Fruit fly (Drosophila melanogaster) whole organism, embryonic: ENCODE measurements around the gene Theg.
A peak's percentile ranks its signal among the peaks of the same experiment; 100 is the strongest.

Experiments used
- BEAF-32 ChIP-seq: fragments of 200-800 bp; sonication (Bioruptor generic); optimal IDR thresholded peaks from 3 replicates; lab custom pipeline; 2017; ENCODE audit warnings: missing biosample characterization, missing genetic modification characterization, mild to moderate bottlenecking, moderate library complexity, missing genetic modification reagents
- CG11456 ChIP-seq: fragments of 200-800 bp; sonication (Bioruptor generic); IDR thresholded peaks from 3 replicates; pipeline ENCODE4 v1.3.6; 2022; ENCODE audit warnings: missing biosample characterization, missing genetic modification characterization
- CG11723 ChIP-seq: fragments of 200-800 bp; sonication (Bioruptor generic); optimal IDR thresholded peaks from 2 replicates; lab custom pipeline; 2017; ENCODE audit warnings: missing biosample characterization, mild to moderate bottlenecking, missing genetic modification characterization
- CG12071 ChIP-seq: fragments of 200-800 bp; sonication (Bioruptor generic); optimal IDR thresholded peaks from 3 replicates; lab custom pipeline; 2018; ENCODE audit warnings: missing biosample characterization, mild to moderate bottlenecking, missing genetic modification characterization
- CG1647 ChIP-seq: fragments of 200-800 bp; sonication (Bioruptor generic); optimal IDR thresholded peaks from 3 replicates; lab custom pipeline; 2016; ENCODE audit warnings: missing biosample characterization, missing genetic modification characterization
- CG17612 ChIP-seq: fragments of 200-800 bp; sonication (Bioruptor generic); IDR thresholded peaks from 2 replicates; pipeline ENCODE4 v1.3.6; 2022; ENCODE audit warnings: missing biosample characterization, missing genetic modification characterization
- CG18476 ChIP-seq: fragments of 200-800 bp; sonication (Bioruptor generic); optimal IDR thresholded peaks from 2 replicates; lab custom pipeline; 2016; ENCODE audit warnings: missing biosample characterization, mild to moderate bottlenecking, missing genetic modification characterization
- CG2116 ChIP-seq: fragments of 200-800 bp; sonication (Bioruptor generic); optimal IDR thresholded peaks from 3 replicates; lab custom pipeline; 2018; ENCODE audit warnings: missing biosample characterization, mild to moderate bottlenecking, missing genetic modification characterization
- CG2120 ChIP-seq: fragments of 200-800 bp; sonication (Bioruptor generic); optimal IDR thresholded peaks from 3 replicates; lab custom pipeline; 2016; ENCODE audit warnings: missing biosample characterization, missing genetic modification characterization
- CG2678 ChIP-seq: fragments of 200-800 bp; sonication (Bioruptor generic); optimal IDR thresholded peaks from 3 replicates; lab custom pipeline; 2019; ENCODE audit warnings: missing biosample characterization, mild to moderate bottlenecking, missing genetic modification characterization, moderate library complexity
- CG31365 ChIP-seq: fragments of 200-800 bp; sonication (Bioruptor generic); optimal IDR thresholded peaks from 2 replicates; lab custom pipeline; 2018; ENCODE audit warnings: missing biosample characterization, mild to moderate bottlenecking, missing genetic modification characterization
- CG32772 ChIP-seq: fragments of 200-800 bp; sonication (Bioruptor generic); IDR thresholded peaks from 2 replicates; pipeline ENCODE4 v1.3.6; 2022; ENCODE audit warnings: missing biosample characterization, missing genetic modification characterization
- CG3281 ChIP-seq: fragments of 200-800 bp; sonication (Bioruptor generic); optimal IDR thresholded peaks from 3 replicates; lab custom pipeline; 2017; ENCODE audit warnings: missing biosample characterization, mild to moderate bottlenecking, missing genetic modification characterization
- CG6689 ChIP-seq: fragments of 200-800 bp; sonication (Bioruptor generic); IDR thresholded peaks from 2 replicates; pipeline ENCODE4 v1.3.6; 2022; ENCODE audit warnings: missing biosample characterization, missing genetic modification characterization
- CG8281 ChIP-seq: fragments of 200-800 bp; sonication (Bioruptor generic); optimal IDR thresholded peaks from 2 replicates; lab custom pipeline; 2018; ENCODE audit warnings: missing biosample characterization, mild to moderate bottlenecking, missing genetic modification characterization, moderate library complexity
- CG9215 ChIP-seq: fragments of 200-800 bp; sonication (Bioruptor generic); IDR thresholded peaks from 2 replicates; pipeline ENCODE4 v1.3.6; 2022; ENCODE audit warnings: missing biosample characterization, missing genetic modification characterization
- Chrac-16 ChIP-seq: fragments of 200-800 bp; sonication (Bioruptor generic); optimal IDR thresholded peaks from 3 replicates; lab custom pipeline; 2016; ENCODE audit warnings: missing biosample characterization, missing genetic modification characterization
- CoRest ChIP-seq: fragments of 200-800 bp; sonication (Bioruptor generic); optimal IDR thresholded peaks from 3 replicates; lab custom pipeline; 2018; ENCODE audit warnings: missing biosample characterization, mild to moderate bottlenecking, missing genetic modification characterization, moderate library complexity
- CrebB ChIP-seq: fragments of 200-800 bp; sonication (Bioruptor generic); optimal IDR thresholded peaks from 3 replicates; lab custom pipeline; 2018; ENCODE audit warnings: missing biosample characterization, mild to moderate bottlenecking, missing genetic modification characterization
- Deaf1 ChIP-seq: fragments of 200-800 bp; optimal IDR thresholded peaks from 3 replicates; lab custom pipeline; 2019; ENCODE audit warnings: missing biosample characterization, mild to moderate bottlenecking, missing genetic modification characterization, moderate library complexity
- Dll ChIP-seq: fragments of 200-800 bp; sonication (Bioruptor generic); IDR thresholded peaks from 4 replicates; pipeline ENCODE4 v1.3.6; 2022; ENCODE audit warnings: missing biosample characterization, missing genetic modification characterization; ENCODE audit not compliant: partially characterized antibody
- Doc2 ChIP-seq: fragments of 200-800 bp; sonication (Bioruptor generic); IDR thresholded peaks from 2 replicates; pipeline ENCODE4 v1.3.6; 2022; ENCODE audit warnings: missing biosample characterization, missing genetic modification characterization
- HLH54F ChIP-seq: fragments of 200-800 bp; sonication (Bioruptor generic); optimal IDR thresholded peaks from 3 replicates; lab custom pipeline; 2016; ENCODE audit warnings: missing biosample characterization, missing genetic modification characterization
- Hand ChIP-seq: fragments of 200-800 bp; sonication (Bioruptor generic); optimal IDR thresholded peaks from 2 replicates; lab custom pipeline; 2017; ENCODE audit warnings: mild to moderate bottlenecking, missing biosample characterization, missing genetic modification reagents, missing genetic modification characterization
- MBD-R2 ChIP-seq: fragments of 200-800 bp; sonication (Bioruptor generic); IDR thresholded peaks from 2 replicates; pipeline ENCODE4 v1.3.6; 2022; ENCODE audit warnings: missing biosample characterization, missing genetic modification characterization
- Rx ChIP-seq: fragments of 200-800 bp; sonication (Bioruptor generic); IDR thresholded peaks from 2 replicates; pipeline ENCODE4 v1.3.6; 2022; ENCODE audit warnings: missing biosample characterization, missing genetic modification characterization
- Stat92E ChIP-seq, 3 experiments: fragments of >200 bp in 2 of 3; fragments of 200-800 bp in 1 of 3; sonication (Bioruptor generic) in 1 of 3; optimal IDR thresholded peaks; 2 replicates each; lab custom pipeline; 2017 to 2019; ENCODE audit warnings: missing biosample characterization in 3 of 3, missing genetic modification characterization in 3 of 3, mild to moderate bottlenecking in 1 of 3, moderate library complexity in 1 of 3
- ase ChIP-seq: fragments of 200-800 bp; sonication (Bioruptor generic); IDR thresholded peaks from 3 replicates; pipeline ENCODE4 v1.3.6; 2022; ENCODE audit warnings: missing biosample characterization, missing genetic modification characterization
- cas ChIP-seq: fragments of 200-800 bp; sonication (Bioruptor generic); IDR thresholded peaks from 2 replicates; pipeline ENCODE4 v1.3.6; 2022; ENCODE audit warnings: missing biosample characterization, missing genetic modification characterization
- gsb ChIP-seq: fragments of 200-800 bp; sonication (Bioruptor generic); IDR thresholded peaks from 2 replicates; pipeline ENCODE4 v1.3.6; 2022; ENCODE audit warnings: missing biosample characterization, missing genetic modification characterization
- hbn ChIP-seq: fragments of 200-800 bp; sonication (Bioruptor generic); IDR thresholded peaks from 2 replicates; pipeline ENCODE4 v1.3.6; 2022; ENCODE audit warnings: missing biosample characterization, missing genetic modification characterization; ENCODE audit not compliant: partially characterized antibody
- her ChIP-seq: fragments of 200-800 bp; sonication (Bioruptor generic); optimal IDR thresholded peaks from 2 replicates; lab custom pipeline; 2016; ENCODE audit warnings: missing biosample characterization, missing genetic modification characterization
- hkb ChIP-seq, 2 experiments: fragments of 200-800 bp in 1 of 2; fragments of >200 bp in 1 of 2; sonication (Bioruptor generic) in 1 of 2; IDR thresholded peaks in 1 of 2; optimal IDR thresholded peaks in 1 of 2; 2 replicates each; pipeline versions ENCODE4 v1.3.6 to Lab custom; 2017 to 2022; ENCODE audit warnings: missing biosample characterization in 1 of 2, missing genetic modification characterization in 1 of 2
- hth ChIP-seq: fragments of >200 bp; optimal IDR thresholded peaks from 2 replicates; lab custom pipeline; 2017; ENCODE audit warnings: inconsistent platforms
- lilli ChIP-seq: fragments of 200-800 bp; sonication (Bioruptor generic); optimal IDR thresholded peaks from 3 replicates; lab custom pipeline; 2016; ENCODE audit warnings: missing biosample characterization, missing genetic modification characterization
- maf-S ChIP-seq: fragments of 200-800 bp; sonication (Bioruptor generic); optimal IDR thresholded peaks from 2 replicates; lab custom pipeline; 2016; ENCODE audit warnings: missing biosample characterization, missing genetic modification characterization
- mam ChIP-seq: fragments of 200-800 bp; sonication (Bioruptor generic); optimal IDR thresholded peaks from 3 replicates; lab custom pipeline; 2016; ENCODE audit warnings: missing biosample characterization, missing genetic modification characterization
- nerfin-1 ChIP-seq: fragments of 200-800 bp; sonication (Bioruptor generic); optimal IDR thresholded peaks from 3 replicates; lab custom pipeline; 2019; ENCODE audit warnings: missing biosample characterization, mild to moderate bottlenecking, missing genetic modification characterization, moderate library complexity
- nmo ChIP-seq: fragments of 200-800 bp; sonication (Bioruptor generic); optimal IDR thresholded peaks from 2 replicates; lab custom pipeline; 2018; ENCODE audit warnings: missing biosample characterization, mild to moderate bottlenecking, missing genetic modification characterization, moderate library complexity
- odd ChIP-seq: fragments of 200-800 bp; sonication (Bioruptor generic); optimal IDR thresholded peaks from 2 replicates; lab custom pipeline; 2017; ENCODE audit warnings: missing biosample characterization, mild to moderate bottlenecking, missing genetic modification characterization
- pb ChIP-seq: fragments of 200-800 bp; sonication (Bioruptor generic); optimal IDR thresholded peaks from 3 replicates; lab custom pipeline; 2016; ENCODE audit warnings: missing biosample characterization, missing genetic modification characterization
- phol ChIP-seq: fragments of 200-800 bp; sonication (Bioruptor generic); optimal IDR thresholded peaks from 3 replicates; lab custom pipeline; 2018; ENCODE audit warnings: missing biosample characterization, mild to moderate bottlenecking, missing genetic modification characterization, moderate library complexity
- psq ChIP-seq: fragments of 200-800 bp; sonication (Bioruptor generic); optimal IDR thresholded peaks from 2 replicates; lab custom pipeline; 2017; ENCODE audit warnings: missing biosample characterization, missing genetic modification characterization
- rib ChIP-seq: fragments of 200-800 bp; sonication (Bioruptor generic); IDR thresholded peaks from 2 replicates; pipeline ENCODE4 v1.3.6; 2022; ENCODE audit warnings: missing biosample characterization, missing genetic modification characterization
- tio ChIP-seq: fragments of 200-800 bp; sonication (Bioruptor generic); optimal IDR thresholded peaks from 2 replicates; lab custom pipeline; 2017; ENCODE audit warnings: missing biosample characterization, missing genetic modification characterization, inconsistent platforms
- toy ChIP-seq: fragments of 200-800 bp; sonication (Bioruptor generic); IDR thresholded peaks from 2 replicates; pipeline ENCODE4 v1.3.6; 2022; ENCODE audit warnings: missing biosample characterization, missing genetic modification characterization
- trem ChIP-seq: fragments of 200-800 bp; optimal IDR thresholded peaks from 3 replicates; lab custom pipeline; 2019; ENCODE audit warnings: missing biosample characterization, mild to moderate bottlenecking, missing genetic modification characterization, moderate library complexity
- wor ChIP-seq: fragments of 200-800 bp; sonication (Bioruptor generic); IDR thresholded peaks from 2 replicates; pipeline ENCODE4 v1.3.6; 2022; ENCODE audit warnings: missing biosample characterization, missing genetic modification characterization

The Theg gene

DNA sequence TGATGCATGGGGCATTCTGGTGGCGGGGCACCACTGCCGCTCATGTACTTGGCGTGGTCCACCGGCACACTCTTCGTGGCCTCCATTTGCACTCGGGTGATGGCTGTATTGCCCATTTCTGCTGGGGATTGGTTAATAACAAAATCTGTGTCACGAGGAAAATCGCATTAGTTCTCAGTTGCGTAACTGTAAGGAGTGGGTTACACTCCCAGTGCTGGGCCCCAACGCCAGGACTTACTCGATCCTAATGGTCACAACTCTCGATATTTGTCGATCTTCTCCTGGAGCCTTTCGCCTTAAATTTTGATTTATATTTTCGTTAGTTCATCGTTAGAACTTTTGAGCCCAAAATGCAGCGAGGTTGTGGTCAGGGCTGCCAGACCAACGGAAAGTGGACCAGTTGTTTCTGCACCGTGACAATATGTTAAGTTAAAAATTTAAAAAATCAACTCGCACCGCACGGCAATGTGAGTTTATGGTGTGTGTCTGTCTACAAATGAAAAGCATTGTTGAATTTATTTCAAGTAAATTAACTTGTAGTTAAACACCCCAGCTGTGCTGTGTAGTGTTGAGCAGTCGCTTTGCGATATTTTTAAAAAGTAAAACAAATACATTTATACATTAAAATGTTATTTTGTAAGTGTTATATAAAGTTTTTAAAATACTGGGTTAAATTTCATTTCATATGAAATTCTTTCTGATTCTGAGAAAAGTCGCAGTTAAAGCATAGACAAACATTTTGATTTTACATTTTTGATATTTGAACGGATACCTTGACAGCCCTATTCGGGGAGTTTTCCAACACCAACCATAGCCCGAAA lies 12.6 kb downstream of the Theg start, which contains the start of the genes Cchl and ND-42 (continued):
- TF ChIP-seq CG2116 (GFP tag; lab: Kevin White, UChicago) (peak; percentile 81), CG6689 (GFP tag; lab: Robert Waterston, UW) (peak; percentile 77), tio (GFP tag; lab: Kevin White, UChicago) (no peak), Hand (GFP tag; lab: Kevin White, UChicago) (peak; percentile 72), toy (0 out of 2 replicates have a peak, but pooled peaks have one; percentile 21), hbn (GFP tag; lab: Robert Waterston, UW) (peak; percentile 59; the same call in 1 of the 2 replicates), CG2120 (GFP tag; lab: Kevin White, UChicago) (peak; percentile 82), CG12071 (GFP tag; lab: Kevin White, UChicago) (no peak), cas (GFP tag; lab: Robert Waterston, UW) (0 out of 2 replicates have a peak, but pooled peaks have one; percentile 6), psq (GFP tag; lab: Kevin White, UChicago) (peak; percentile 65), CG3281 (GFP tag; lab: Kevin White, UChicago) (peak; percentile 85), HLH54F (GFP tag; lab: Kevin White, UChicago) (peak; percentile 75), odd (GFP tag; lab: Kevin White, UChicago) (no peak), CrebB (peak; percentile 37), Deaf1 (peak; percentile 49), Doc2 (GFP tag; lab: Robert Waterston, UW) (no peak), CG11723 (GFP tag; lab: Kevin White, UChicago) (peak; percentile 67), Dll (GFP tag; lab: Robert Waterston, UW) (peak; percentile 81), CG1647 (GFP tag; lab: Kevin White, UChicago) (peak; percentile 65), Rx (peak; percentile 27; the same call in 1 of the 2 replicates), nerfin-1 (peak; percentile 74), CG9215 (GFP tag; lab: Robert Waterston, UW) (peak; percentile 79), CG17612 (GFP tag; lab: Robert Waterston, UW) (no peak), trem (tag; lab: Kevin White, UChicago) (peak; percentile 84), CG32772 (peak; percentile 67), hth (lab: Kevin White, UChicago) (no peak), CoRest (tag; lab: Kevin White, UChicago) (peak; percentile 92), Chrac-16 (GFP tag; lab: Kevin White, UChicago) (peak; percentile 77), CG11456 (peak; percentile 67), ase (GFP tag; lab: Robert Waterston, UW) (peak; percentile 52; the same call in 1 of the 3 replicates), mam (GFP tag; lab: Kevin White, UChicago) (peak; percentile 78), BEAF-32 (GFP tag; lab: Kevin White, UChicago) (peak; percentile 80), rib (GFP tag; lab: Robert Waterston, UW) (peak; percentile 42; the same call in 1 of the 2 replicates), pb (GFP tag; lab: Kevin White, UChicago) (peak; percentile 13), nmo (GFP tag; lab: Kevin White, UChicago) (peak; percentile 86), gsb (GFP tag; lab: Robert Waterston, UW) (0 out of 2 replicates have a peak, but pooled peaks have one; percentile 46), maf-S (no peak), MBD-R2 (GFP tag; lab: Robert Waterston, UW) (peak; percentile 70), CG2678 (no peak), wor (peak; percentile 57; the same call in 1 of the 2 replicates), lilli (GFP tag; lab: Kevin White, UChicago) (peak; percentile 86), Stat92E (GFP tag; optimal IDR thresholded peaks at IDR 0.05; lab: Kevin White, UChicago) (no peak), CG8281 (tag; lab: Kevin White, UChicago) (no peak), her (peak; percentile 51), hkb (optimal IDR thresholded peaks at IDR 0.05; lab: Kevin White, UChicago) (no peak), hkb (GFP tag; IDR thresholded peaks at IDR 0.05; lab: Robert Waterston, UW) (peak; percentile 64), CG18476 (GFP tag; lab: Kevin White, UChicago) (peak; percentile 80), CG31365 (tag; lab: Kevin White, UChicago) (no peak), phol (tag; lab: Kevin White, UChicago) (peak; percentile 83)
